Worm (Caenorhabditis elegans) whole organism, dauer: ENCODE measurements around the gene F58E6.13.

ENCODE experiments used
- unc-62 ChIP-seq: sonication (generic microtip); optimal IDR thresholded peaks from 2 replicates; lab custom pipeline; 2017; ENCODE audit warnings: missing biosample characterization, missing genetic modification reagents, missing genetic modification characterization

The F58E6.13 gene

ce11 chrV:9730743-9731706 lies 14.0 kb upstream of the F58E6.13 start:
- peak; percentile 28 for TF ChIP-seq unc-62

DNA sequence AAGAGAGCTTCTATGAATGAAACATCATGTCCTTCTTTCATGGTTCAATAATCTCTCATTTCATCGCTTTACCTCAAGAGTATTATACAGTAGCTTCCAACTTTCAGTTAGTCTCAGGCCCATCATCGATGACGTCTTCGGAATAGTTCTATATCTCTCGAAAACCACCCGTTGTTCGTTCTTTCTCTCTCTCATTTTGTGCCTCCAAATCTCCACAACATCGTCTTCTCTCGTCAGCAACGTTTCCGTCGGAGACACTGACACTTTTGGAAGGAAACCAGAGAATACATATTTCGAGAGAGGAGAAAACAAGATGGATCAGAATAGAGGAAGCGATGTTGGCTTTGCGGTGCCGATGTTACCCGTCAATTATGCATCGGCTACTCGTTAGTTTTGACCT lies 13.2 kb upstream of the F58E6.13 start:
- no peak for TF ChIP-seq unc-62

DNA sequence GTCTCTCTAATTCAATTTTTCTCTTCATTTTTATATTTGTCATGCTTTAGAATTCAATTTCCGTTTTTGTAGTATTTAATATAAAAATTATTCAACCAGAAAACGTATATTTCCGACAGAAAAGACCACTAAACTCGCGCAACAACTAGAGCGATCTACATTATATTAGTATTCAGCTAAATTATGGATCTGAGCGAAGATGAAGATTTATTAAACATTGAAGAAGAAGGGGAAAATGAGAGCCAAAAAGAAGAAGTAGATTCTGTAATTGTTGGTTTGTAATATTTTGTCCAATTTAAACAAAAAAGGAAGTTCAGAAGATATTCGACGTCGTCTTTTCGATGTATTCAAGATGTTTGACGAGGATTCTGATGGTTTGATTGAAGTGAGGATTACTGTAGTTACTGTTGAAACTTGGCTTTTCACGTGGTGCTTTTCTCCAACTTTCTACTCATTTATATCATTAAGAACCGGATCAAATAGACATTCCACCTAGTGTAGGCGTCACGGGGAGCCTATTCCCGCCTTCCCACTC lies 11.0 kb upstream of the F58E6.13 start, which contains the start of gene cal-7:
Gene cal-7, plus strand, starts transcription at position 184 of the 535 bp plus-strand sequence.
- TF ChIP-seq unc-62 = no peak

DNA sequence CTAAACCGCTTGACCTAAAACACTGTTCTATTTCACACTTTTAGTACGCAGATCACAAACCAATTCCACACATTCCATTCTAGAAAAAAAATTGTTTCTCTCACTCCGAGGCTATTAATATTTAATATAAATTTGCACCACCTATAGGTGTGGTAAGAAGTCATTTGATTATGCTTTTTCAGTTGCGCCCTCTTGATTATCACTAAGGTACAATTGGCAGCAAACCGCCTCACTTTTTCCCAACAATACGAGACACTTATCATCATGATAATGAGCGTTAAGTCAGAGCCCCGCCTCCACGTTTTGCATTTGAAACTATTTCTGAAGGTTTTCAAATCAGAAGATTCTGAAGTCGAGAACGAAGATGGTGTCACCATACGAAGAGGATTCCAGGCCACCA lies 7.7 kb upstream of the F58E6.13 start, which contains the start of gene aqp-4:
Gene aqp-4, plus strand, starts transcription at position 270 of the 400 bp plus-strand sequence.
- no peak for TF ChIP-seq unc-62

DNA sequence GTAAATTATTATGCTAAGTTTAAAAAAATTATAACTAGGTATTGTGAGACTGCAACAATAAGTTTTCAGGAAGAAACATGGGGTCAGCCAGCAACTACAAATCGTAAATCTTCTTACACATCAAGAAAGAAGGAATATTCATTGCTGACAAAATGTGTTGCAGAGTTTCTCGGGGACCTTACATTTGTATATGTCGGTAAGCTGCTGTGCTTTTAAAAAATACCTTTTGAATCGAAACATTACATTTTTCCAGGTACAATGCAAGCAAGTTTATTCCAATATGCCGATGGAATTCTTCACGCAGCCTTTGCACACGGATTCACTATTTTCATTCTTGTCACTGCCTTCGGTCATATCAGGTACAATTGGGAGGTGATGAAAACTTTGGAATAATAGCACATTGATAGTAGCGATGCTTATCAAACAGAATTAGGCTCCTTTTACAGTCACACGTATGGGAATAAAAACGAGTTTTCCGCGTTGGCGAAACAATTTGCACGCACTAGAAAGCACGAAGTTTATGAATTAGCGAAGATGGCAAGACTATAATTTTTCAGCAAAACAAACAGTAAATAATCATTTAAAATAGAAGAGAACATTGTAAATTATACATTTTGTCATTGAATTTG lies 6.8 kb upstream of the F58E6.13 start:
- TF ChIP-seq unc-62 = no peak

DNA sequence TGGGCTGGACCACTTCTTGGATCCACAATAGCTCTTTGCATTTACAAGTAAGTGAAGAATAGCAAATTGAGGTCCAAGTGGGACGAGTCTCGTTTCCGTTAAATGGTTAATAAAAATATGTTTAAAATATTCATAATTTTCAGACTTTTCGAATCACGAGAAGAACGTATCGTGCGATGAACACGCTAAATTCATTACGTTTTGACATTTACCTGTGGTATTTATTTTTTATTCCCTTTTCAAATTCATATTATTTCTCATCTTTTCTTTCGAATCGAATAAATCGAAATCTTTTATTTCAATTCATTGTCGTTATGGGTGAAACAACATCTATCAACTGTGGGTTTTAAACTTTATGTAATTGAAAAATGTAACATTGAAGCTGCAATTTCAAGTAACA lies 5.6 kb upstream of the F58E6.13 start, which contains the start of gene marc-1:
Gene marc-1, plus strand, starts transcription at position 301 of the 400 bp plus-strand sequence.
- TF ChIP-seq unc-62 = no peak

DNA sequence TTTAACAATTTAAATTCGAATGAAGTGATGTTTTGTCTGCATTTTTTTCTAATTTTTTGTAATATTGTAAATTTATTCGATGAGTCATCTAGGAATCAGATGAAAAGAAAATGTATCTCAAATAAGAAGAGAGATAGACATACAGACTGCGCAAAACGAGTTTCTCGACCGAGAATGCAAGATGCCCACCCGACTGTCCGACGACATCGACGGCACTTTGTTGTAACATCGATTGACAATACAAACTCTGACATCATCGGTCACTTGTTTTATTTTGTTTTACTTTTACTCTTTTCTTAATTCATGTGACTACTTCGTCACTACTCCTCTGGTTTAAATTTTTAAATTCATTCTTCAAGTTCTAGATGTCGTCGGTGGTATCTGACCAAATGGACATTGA lies 4.2 kb upstream of the F58E6.13 start, which contains the start of gene sta-2:
Gene sta-2, plus strand, starts transcription at position 349 of the 400 bp plus-strand sequence.
- no peak for TF ChIP-seq unc-62

DNA sequence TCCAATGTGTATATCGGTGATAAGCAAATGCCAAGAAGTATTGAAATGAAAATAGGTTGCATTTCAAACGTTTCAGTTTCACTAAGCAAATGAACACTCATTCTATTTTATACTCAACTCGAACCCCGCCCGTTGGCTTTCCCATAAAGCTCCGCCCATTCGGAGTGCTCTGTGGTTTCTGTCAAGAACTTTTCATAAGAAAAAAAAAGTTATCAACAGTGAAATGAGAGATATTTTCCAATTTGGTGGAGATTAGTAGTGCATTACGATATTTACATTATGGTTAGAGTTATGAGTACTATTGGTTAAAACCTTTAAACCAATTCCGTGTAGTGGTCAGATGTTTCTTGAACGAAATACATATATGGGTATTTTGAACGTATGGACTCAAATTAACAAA lies 5.3 kb downstream of the F58E6.13 start, which contains the start of gene F58E6.4:
Gene F58E6.4, minus strand, starts transcription at position 101 of the 400 bp plus-strand sequence.
- TF ChIP-seq unc-62 = no peak

- no peak for TF ChIP-seq unc-62
Observed at ce11 chrV:9752918-9753317, 7.9 kb downstream of the F58E6.13 start, which contains the start of gene F58E6.6. F58E6.6 (minus strand) TSS chrV:9753018.

ce11 chrV:9753554-9753953 lies 8.5 kb downstream of the F58E6.13 start:
- TF ChIP-seq unc-62 = no peak

ce11 chrV:9754459-9754858 lies 9.4 kb downstream of the F58E6.13 start, which contains the start of gene F58E6.5:
F58E6.5 (minus strand) TSS chrV:9754559.
- no peak for TF ChIP-seq unc-62

ce11 chrV:9755725-9756124 lies 10.7 kb downstream of the F58E6.13 start, which contains the start of gene F58E6.8:
F58E6.8 (minus strand) TSS chrV:9755825.
- TF ChIP-seq unc-62 = no peak

DNA sequence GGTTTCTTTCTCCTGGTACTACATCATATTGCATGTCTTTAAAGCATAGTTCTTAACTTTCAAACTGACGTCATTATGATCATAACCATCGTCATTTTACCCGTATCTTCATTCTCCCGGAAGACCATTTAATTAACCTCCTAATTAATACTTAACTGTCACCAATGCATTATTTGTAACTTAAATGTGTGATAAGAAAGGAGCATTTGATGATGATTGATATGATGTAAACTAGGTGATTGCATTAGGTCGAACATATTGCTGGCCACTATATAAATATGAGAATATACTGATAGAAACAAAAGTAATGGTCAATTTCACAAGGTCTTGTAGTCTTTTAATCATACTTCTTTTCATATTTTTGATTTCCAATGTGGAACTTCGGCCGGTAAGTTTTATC lies 11.2 kb downstream of the F58E6.13 start, which contains the start of gene hrg-3:
Gene hrg-3, plus strand, starts transcription at position 227 of the 400 bp plus-strand sequence.
- TF ChIP-seq unc-62 = no peak

DNA sequence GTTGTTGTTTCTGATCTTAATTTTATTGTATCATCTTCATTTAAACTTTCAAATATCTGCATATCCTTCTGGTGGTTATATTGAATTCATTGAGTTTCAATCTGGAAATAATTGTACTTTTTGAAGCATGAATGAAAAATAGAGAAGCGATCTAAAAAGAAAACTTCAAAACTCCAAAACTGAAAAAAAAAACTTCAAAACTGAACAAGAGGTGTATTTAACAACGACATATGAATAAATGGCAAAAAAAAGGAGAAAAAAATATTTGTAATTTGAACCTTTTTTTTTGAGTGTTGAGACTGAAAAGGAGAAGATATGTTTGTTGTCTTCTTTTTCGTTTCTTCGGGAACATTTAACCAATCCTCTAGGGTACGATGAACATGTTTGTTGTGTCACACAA lies 12.8 kb downstream of the F58E6.13 start, which contains the start of gene F58E6.11:
Gene F58E6.11, minus strand, starts transcription at position 101 of the 400 bp plus-strand sequence.
- TF ChIP-seq unc-62 = no peak

DNA sequence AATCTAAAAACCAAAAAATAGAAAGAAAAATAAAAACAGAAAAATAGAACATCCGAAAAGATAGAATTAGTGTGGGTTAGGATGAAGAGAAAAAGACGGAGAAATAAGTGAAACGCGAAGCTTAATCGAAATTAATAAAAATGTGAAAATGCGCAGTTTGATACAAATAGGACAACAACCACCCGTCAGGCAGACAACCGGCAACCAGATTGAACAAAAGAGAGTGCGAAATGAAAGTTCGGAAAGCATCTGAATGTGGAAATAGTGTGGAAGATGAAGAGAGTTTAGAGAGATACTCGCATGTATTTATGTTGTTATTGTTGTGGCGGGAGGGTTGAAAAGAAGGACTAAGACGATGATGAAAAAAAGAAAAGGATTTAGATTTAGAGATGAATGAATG lies 13.4 kb downstream of the F58E6.13 start:
- TF ChIP-seq unc-62 = no peak

DNA sequence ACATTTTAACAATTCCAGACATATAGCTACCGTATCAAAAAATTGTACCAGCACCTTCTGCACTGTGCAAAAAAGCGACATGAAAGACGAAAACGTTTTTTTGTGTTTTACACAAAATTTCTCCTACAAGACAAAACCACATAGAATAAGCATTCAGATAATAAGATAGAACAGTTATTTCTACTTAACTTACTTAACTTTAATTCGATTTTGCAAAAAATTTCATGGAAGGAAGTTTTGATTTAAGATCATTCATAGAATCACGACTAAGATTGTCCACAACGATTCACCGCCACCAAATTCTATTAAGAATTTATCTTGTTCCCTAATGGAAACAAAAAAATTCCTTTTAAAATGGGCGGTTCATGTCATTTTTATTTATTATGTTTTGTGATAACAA lies 18.7 kb downstream of the F58E6.13 start:
- TF ChIP-seq unc-62 = no peak

DNA sequence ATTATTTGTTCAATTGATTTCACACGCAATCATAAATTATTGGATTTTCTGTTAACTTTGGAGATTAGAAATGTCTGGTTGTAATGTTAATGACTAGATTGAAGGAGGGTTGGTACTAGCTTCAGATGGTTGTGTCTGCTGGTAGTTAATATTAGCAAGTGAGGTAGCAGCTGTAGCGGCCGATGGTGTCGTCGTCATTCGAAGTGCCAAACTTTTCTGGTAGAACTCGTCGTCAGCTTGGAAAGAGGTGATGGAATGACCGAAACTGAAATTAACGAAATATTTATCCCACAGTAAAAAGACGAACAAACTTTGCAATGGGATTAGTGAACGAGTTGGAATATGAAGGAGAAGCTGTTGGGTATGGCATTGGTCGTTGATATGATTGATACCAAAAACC lies 19.5 kb downstream of the F58E6.13 start:
- TF ChIP-seq unc-62 = no peak
